Fruit fly (Drosophila melanogaster) whole organism, embryonic: Measurements from ENCODE around the gene Spn85F.

Source experiments
- ATbp ChIP-seq: fragments of 200-800 bp; sonication (Bioruptor generic); optimal IDR thresholded peaks from 2 replicates; lab custom pipeline; 2017; ENCODE audit warnings: missing biosample characterization, mild to moderate bottlenecking, missing genetic modification characterization, missing genetic modification reagents
- Antp ChIP-seq: fragments of 200-800 bp; sonication (Bioruptor generic); optimal IDR thresholded peaks from 3 replicates; lab custom pipeline; 2016; ENCODE audit warnings: missing biosample characterization, missing genetic modification characterization
- Awh ChIP-seq: fragments of 200-800 bp; sonication (Bioruptor generic); IDR thresholded peaks from 2 replicates; pipeline ENCODE4, ENCODE4 v1.3.6; 2022; ENCODE audit warnings: missing biosample characterization, missing genetic modification characterization
- CG10431 ChIP-seq: fragments of 200-800 bp; sonication (Bioruptor generic); optimal IDR thresholded peaks from 3 replicates; lab custom pipeline; 2018; ENCODE audit warnings: missing biosample characterization, mild to moderate bottlenecking, missing genetic modification characterization
- CG11456 ChIP-seq: fragments of 200-800 bp; sonication (Bioruptor generic); IDR thresholded peaks from 3 replicates; pipeline ENCODE4 v1.3.6; 2022; ENCODE audit warnings: missing biosample characterization, missing genetic modification characterization
- CG13775 ChIP-seq: fragments of 200-800 bp; sonication (Bioruptor generic); optimal IDR thresholded peaks from 3 replicates; lab custom pipeline; 2017; ENCODE audit warnings: missing biosample characterization, mild to moderate bottlenecking, missing genetic modification characterization
- CG14667 ChIP-seq: fragments of 200-800 bp; sonication (Bioruptor generic); IDR thresholded peaks from 2 replicates; pipeline ENCODE4 v1.3.6; 2022; ENCODE audit warnings: missing biosample characterization, missing genetic modification characterization
- CG18262 ChIP-seq: fragments of 200-800 bp; optimal IDR thresholded peaks from 3 replicates; lab custom pipeline; 2019; ENCODE audit warnings: missing biosample characterization, mild to moderate bottlenecking, missing genetic modification characterization, moderate library complexity
- CG1832 ChIP-seq: fragments of 200-800 bp; sonication (Bioruptor generic); optimal IDR thresholded peaks from 2 replicates; lab custom pipeline; 2017; ENCODE audit warnings: missing biosample characterization, mild to moderate bottlenecking, missing genetic modification characterization, inconsistent platforms
- CG18599 ChIP-seq: fragments of 200-800 bp; sonication (Bioruptor generic); optimal IDR thresholded peaks from 3 replicates; lab custom pipeline; 2017; ENCODE audit warnings: missing biosample characterization, missing genetic modification characterization, mild to moderate bottlenecking, moderate library complexity, missing genetic modification reagents
- CG2889 ChIP-seq: fragments of 200-800 bp; sonication (Bioruptor generic); IDR thresholded peaks from 3 replicates; pipeline ENCODE4 v1.3.6; 2022; ENCODE audit warnings: missing biosample characterization, missing genetic modification characterization
- CG31365 ChIP-seq: fragments of 200-800 bp; sonication (Bioruptor generic); optimal IDR thresholded peaks from 2 replicates; lab custom pipeline; 2018; ENCODE audit warnings: missing biosample characterization, mild to moderate bottlenecking, missing genetic modification characterization
- CG3163 ChIP-seq: fragments of 200-800 bp; sonication (Bioruptor generic); optimal IDR thresholded peaks from 3 replicates; lab custom pipeline; 2016; ENCODE audit warnings: missing biosample characterization, missing genetic modification characterization
- CG32767 ChIP-seq: fragments of 200-800 bp; sonication (Bioruptor generic); IDR thresholded peaks from 2 replicates; pipeline ENCODE4 v1.3.6; 2022; ENCODE audit warnings: missing biosample characterization, missing genetic modification characterization
- CG4707 ChIP-seq: fragments of 200-800 bp; sonication (Bioruptor generic); optimal IDR thresholded peaks from 2 replicates; lab custom pipeline; 2018; ENCODE audit warnings: missing biosample characterization, mild to moderate bottlenecking, missing genetic modification characterization, moderate library complexity
- CG6813 ChIP-seq: fragments of 200-800 bp; sonication (Bioruptor generic); optimal IDR thresholded peaks from 2 replicates; lab custom pipeline; 2017; ENCODE audit warnings: missing biosample characterization, missing genetic modification characterization, mild to moderate bottlenecking, moderate library complexity, missing genetic modification reagents
- CG7271 ChIP-seq: fragments of 200-800 bp; sonication (Bioruptor generic); optimal IDR thresholded peaks from 2 replicates; lab custom pipeline; 2018; ENCODE audit warnings: missing biosample characterization, mild to moderate bottlenecking, missing genetic modification characterization, moderate library complexity
- CG7556 ChIP-seq: fragments of 200-800 bp; sonication (Bioruptor generic); optimal IDR thresholded peaks from 2 replicates; lab custom pipeline; 2017; ENCODE audit warnings: missing biosample characterization, mild to moderate bottlenecking, missing genetic modification characterization
- CG7987 ChIP-seq: fragments of 200-800 bp; sonication (Bioruptor generic); optimal IDR thresholded peaks from 2 replicates; lab custom pipeline; 2018; ENCODE audit warnings: missing biosample characterization, mild to moderate bottlenecking, missing genetic modification characterization, moderate library complexity
- CG9727 ChIP-seq: fragments of 200-800 bp; sonication (Bioruptor generic); optimal IDR thresholded peaks from 3 replicates; lab custom pipeline; 2017; ENCODE audit warnings: missing biosample characterization, mild to moderate bottlenecking, missing genetic modification characterization
- CG9817 ChIP-seq: fragments of 200-800 bp; sonication (Bioruptor generic); optimal IDR thresholded peaks from 2 replicates; lab custom pipeline; 2018; ENCODE audit warnings: missing biosample characterization, mild to moderate bottlenecking, missing genetic modification characterization, moderate library complexity
- Dad ChIP-seq: fragments of 200-800 bp; sonication (Bioruptor generic); optimal IDR thresholded peaks from 3 replicates; lab custom pipeline; 2016; ENCODE audit warnings: missing biosample characterization, missing genetic modification characterization
- Dll ChIP-seq: fragments of 200-800 bp; sonication (Bioruptor generic); IDR thresholded peaks from 4 replicates; pipeline ENCODE4 v1.3.6; 2022; ENCODE audit warnings: missing biosample characterization, missing genetic modification characterization; ENCODE audit not compliant: partially characterized antibody
- Hey ChIP-seq: fragments of 200-800 bp; sonication (Bioruptor generic); optimal IDR thresholded peaks from 3 replicates; lab custom pipeline; 2018; ENCODE audit warnings: missing biosample characterization, mild to moderate bottlenecking, missing genetic modification characterization
- Hsf ChIP-seq: fragments of 200-800 bp; sonication (Bioruptor generic); optimal IDR thresholded peaks from 3 replicates; lab custom pipeline; 2016; ENCODE audit warnings: missing biosample characterization, missing genetic modification characterization
- Meics ChIP-seq: fragments of 200-800 bp; sonication (Bioruptor generic); optimal IDR thresholded peaks from 2 replicates; lab custom pipeline; 2017; ENCODE audit warnings: missing biosample characterization, mild to moderate bottlenecking, missing genetic modification characterization
- NC2β ChIP-seq: fragments of 200-800 bp; sonication (Bioruptor generic); optimal IDR thresholded peaks from 2 replicates; lab custom pipeline; 2016; ENCODE audit warnings: missing biosample characterization, missing genetic modification characterization
- Pdp1 ChIP-seq, 2 experiments: fragments of 200-800 bp; sonication (Bioruptor generic); optimal IDR thresholded peaks; 3 replicates each; lab custom pipeline; 2016; ENCODE audit warnings: missing biosample characterization in 2 of 2, missing genetic modification characterization in 2 of 2, mild to moderate bottlenecking in 1 of 2, moderate library complexity in 1 of 2
- Scr ChIP-seq: fragments of 200-800 bp; sonication (Bioruptor generic); IDR thresholded peaks from 2 replicates; pipeline ENCODE4 v1.3.6; 2022; ENCODE audit warnings: missing biosample characterization, missing genetic modification characterization; ENCODE audit not compliant: partially characterized antibody
- Stat92E ChIP-seq, 3 experiments: fragments of >200 bp in 2 of 3; fragments of 200-800 bp in 1 of 3; sonication (Bioruptor generic) in 1 of 3; optimal IDR thresholded peaks; 2 replicates each; lab custom pipeline; 2017 to 2019; ENCODE audit warnings: missing biosample characterization in 3 of 3, missing genetic modification characterization in 3 of 3, mild to moderate bottlenecking in 1 of 3, moderate library complexity in 1 of 3
- TFAM ChIP-seq: fragments of 200-800 bp; sonication (Bioruptor generic); optimal IDR thresholded peaks from 2 replicates; lab custom pipeline; 2017; ENCODE audit warnings: missing biosample characterization, missing genetic modification characterization, inconsistent platforms
- bab2 ChIP-seq: fragments of 200-800 bp; sonication (Bioruptor generic); optimal IDR thresholded peaks from 2 replicates; lab custom pipeline; 2016; ENCODE audit warnings: missing biosample characterization, missing genetic modification characterization
- br ChIP-seq: fragments of >200 bp; optimal IDR thresholded peaks from 2 replicates; lab custom pipeline; 2017
- bsh ChIP-seq, 2 experiments: fragments of 200-800 bp; sonication (Bioruptor generic); optimal IDR thresholded peaks; 2 replicates each; lab custom pipeline; 2017 to 2018; ENCODE audit warnings: mild to moderate bottlenecking in 2 of 2, missing biosample characterization in 2 of 2, missing genetic modification characterization in 2 of 2, moderate library complexity in 1 of 2
- chn ChIP-seq: fragments of 200-800 bp; sonication (Bioruptor generic); optimal IDR thresholded peaks from 2 replicates; lab custom pipeline; 2016; ENCODE audit warnings: missing biosample characterization, missing genetic modification characterization
- crol ChIP-seq: fragments of 200-800 bp; sonication (Bioruptor generic); IDR thresholded peaks from 2 replicates; pipeline ENCODE4 v1.3.6; 2022; ENCODE audit warnings: missing biosample characterization, missing genetic modification characterization
- cwo ChIP-seq: fragments of 200-800 bp; sonication (Bioruptor generic); optimal IDR thresholded peaks from 3 replicates; lab custom pipeline; 2017; ENCODE audit warnings: missing biosample characterization, missing genetic modification characterization, mild to moderate bottlenecking, moderate library complexity, missing genetic modification reagents
- da ChIP-seq: fragments of 200-800 bp; sonication (Bioruptor generic); optimal IDR thresholded peaks from 2 replicates; lab custom pipeline; 2016; ENCODE audit warnings: missing biosample characterization, missing genetic modification characterization
- dm ChIP-seq: fragments of 200-800 bp; sonication (Bioruptor generic); optimal IDR thresholded peaks from 3 replicates; lab custom pipeline; 2016; ENCODE audit warnings: missing biosample characterization, missing genetic modification characterization
- ftz-f1 ChIP-seq: fragments of 200-800 bp; sonication (Bioruptor generic); optimal IDR thresholded peaks from 2 replicates; lab custom pipeline; 2016; ENCODE audit warnings: missing biosample characterization, missing genetic modification characterization
- oc ChIP-seq: fragments of 200-800 bp; sonication (Bioruptor generic); optimal IDR thresholded peaks from 2 replicates; lab custom pipeline; 2018; ENCODE audit warnings: missing biosample characterization, mild to moderate bottlenecking, missing genetic modification characterization, moderate library complexity
- pho ChIP-seq: fragments of 200-800 bp; sonication (Bioruptor generic); optimal IDR thresholded peaks from 2 replicates; lab custom pipeline; 2016; ENCODE audit warnings: missing biosample characterization, missing genetic modification characterization
- pnt ChIP-seq: fragments of 200-800 bp; sonication (Bioruptor generic); optimal IDR thresholded peaks from 3 replicates; lab custom pipeline; 2016; ENCODE audit warnings: missing biosample characterization, missing genetic modification characterization
- prd ChIP-seq, 3 experiments: fragments of >200 bp in 2 of 3; fragments of 200-800 bp in 1 of 3; sonication (Bioruptor generic) in 1 of 3; optimal IDR thresholded peaks in 2 of 3; IDR thresholded peaks in 1 of 3; 2 replicates in 2 of 3; 3 replicates in 1 of 3; pipeline versions ENCODE4 v1.3.6 to Lab custom; 2017 to 2022; ENCODE audit warnings: missing biosample characterization in 1 of 3, missing genetic modification characterization in 1 of 3
- ro ChIP-seq: fragments of 200-800 bp; sonication (Bioruptor generic); IDR thresholded peaks from 2 replicates; pipeline ENCODE4 v1.3.6; 2022; ENCODE audit warnings: missing biosample characterization, missing genetic modification characterization
- sim ChIP-seq: fragments of 200-800 bp; sonication (Bioruptor generic); IDR thresholded peaks from 2 replicates; pipeline ENCODE4 v1.3.6; 2022; ENCODE audit warnings: missing biosample characterization, missing genetic modification characterization
- unpg ChIP-seq: fragments of 200-800 bp; sonication (Bioruptor generic); optimal IDR thresholded peaks from 3 replicates; lab custom pipeline; 2018; ENCODE audit warnings: missing biosample characterization, mild to moderate bottlenecking, missing genetic modification characterization, moderate library complexity
- vnd ChIP-seq: fragments of 200-800 bp; sonication (Bioruptor generic); IDR thresholded peaks from 3 replicates; pipeline ENCODE4 v1.3.6; 2022; ENCODE audit warnings: missing biosample characterization, missing genetic modification characterization; ENCODE audit not compliant: partially characterized antibody

Gene Spn85F

DNA sequence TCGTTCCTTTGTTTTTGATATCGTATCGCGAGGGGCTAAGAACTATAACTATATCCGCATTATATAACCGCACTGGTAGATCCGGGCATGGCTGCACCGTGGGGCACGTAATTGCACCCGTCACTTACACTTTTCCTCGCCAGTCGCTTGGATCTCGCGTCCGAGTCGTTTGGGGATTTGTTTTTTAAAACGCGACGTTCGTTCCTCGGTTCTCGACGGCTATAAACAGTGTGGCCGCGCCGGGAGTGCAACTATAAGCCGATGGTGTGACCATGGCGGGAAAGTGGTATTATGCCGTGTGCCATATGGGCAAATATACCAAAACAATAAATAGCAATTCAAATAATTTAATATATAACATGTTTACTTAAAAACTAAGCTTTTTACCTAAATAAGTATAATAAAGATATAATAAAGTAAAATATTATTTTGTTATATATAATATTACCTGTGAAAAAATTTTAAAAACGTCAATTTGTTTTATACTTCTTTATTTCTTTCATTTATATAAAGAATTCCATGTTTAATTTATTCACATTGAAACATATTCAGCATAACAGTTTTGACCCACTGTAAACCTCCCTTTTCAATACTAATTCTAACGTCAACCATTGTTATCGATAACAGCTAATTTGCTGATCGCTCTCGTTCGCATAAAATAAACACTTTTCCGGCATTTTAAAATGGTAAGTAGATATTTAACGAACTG, 45.9 kb downstream of the Spn85F start, which contains the start of the genes Mical and CG3909 (continued):
- TF ChIP-seq CG9817 (tag; lab: Kevin White, UChicago) (peak; percentile 84), Stat92E (GFP tag; optimal IDR thresholded peaks at IDR 0.05; lab: Kevin White, UChicago) (peak in 1 of 3 experiments; percentile 40), dm (no peak), Antp (GFP tag; lab: Kevin White, UChicago) (peak; percentile 31), unpg (GFP tag; lab: Kevin White, UChicago) (peak; percentile 88), CG11456 (GFP tag; lab: Robert Waterston, UW) (peak; percentile 91), Meics (peak; percentile 84), pnt (GFP tag; lab: Kevin White, UChicago) (peak; percentile 40), CG14667 (peak; percentile 89), NC2β (GFP tag; lab: Kevin White, UChicago) (peak; percentile 12), br (lab: Kevin White, UChicago) (no peak), Pdp1 (GFP tag; optimal IDR thresholded peaks at IDR 0.05; lab: Kevin White, UChicago) (peak; percentile 60 to 91), CG13775 (peak; percentile 80), Scr (GFP tag; lab: Robert Waterston, UW) (peak; percentile 54), Hsf (peak; percentile 63), CG9727 (GFP tag; lab: Kevin White, UChicago) (peak; percentile 77), prd (optimal IDR thresholded peaks at IDR 0.05; lab: Kevin White, UChicago) (no peak), prd (GFP tag; IDR thresholded peaks at IDR 0.05; lab: Robert Waterston, UW) (peak; percentile 91), da (no peak), vnd (GFP tag; lab: Robert Waterston, UW) (peak; percentile 38; the same call in 1 of the 3 replicates), CG4707 (GFP tag; lab: Kevin White, UChicago) (peak; percentile 59), CG18599 (GFP tag; lab: Kevin White, UChicago) (peak; percentile 85), ro (GFP tag; lab: Robert Waterston, UW) (no peak; the same call in 1 of the 2 replicates), CG32767 (GFP tag; lab: Robert Waterston, UW) (peak; percentile 76; the same call in 1 of the 2 replicates), CG10431 (GFP tag; lab: Kevin White, UChicago) (no peak), cwo (GFP tag; lab: Kevin White, UChicago) (peak; percentile 67), CG3163 (GFP tag; lab: Kevin White, UChicago) (no peak), CG18262 (peak; percentile 91), CG7271 (tag; lab: Kevin White, UChicago) (peak; percentile 9), pho (GFP tag; lab: Kevin White, UChicago) (peak; percentile 51), ftz-f1 (GFP tag; lab: Kevin White, UChicago) (no peak), bsh (GFP tag; optimal IDR thresholded peaks at IDR 0.05; lab: Kevin White, UChicago) (peak in 1 of 2 experiments; percentile 83), CG7556 (GFP tag; lab: Kevin White, UChicago) (peak; percentile 86), bab2 (GFP tag; lab: Kevin White, UChicago) (peak; percentile 54), CG2889 (GFP tag; lab: Robert Waterston, UW) (peak; percentile 90), Dad (no peak), sim (GFP tag; lab: Robert Waterston, UW) (no peak), CG7987 (GFP tag; lab: Kevin White, UChicago) (no peak), crol (GFP tag; lab: Robert Waterston, UW) (no peak), CG31365 (peak; percentile 4), Dll (peak; percentile 38; the same call in 1 of the 4 replicates), CG6813 (GFP tag; lab: Kevin White, UChicago) (peak; percentile 40), Hey (tag; lab: Kevin White, UChicago) (no peak), CG1832 (GFP tag; lab: Kevin White, UChicago) (no peak), Awh (GFP tag; lab: Robert Waterston, UW) (peak; percentile 81), oc (peak; percentile 71), ATbp (peak; percentile 53), TFAM (GFP tag; lab: Kevin White, UChicago) (no peak), chn (GFP tag; lab: Kevin White, UChicago) (no peak)
